Worm (Caenorhabditis elegans) whole organism, L4/young adult: Measurements from ENCODE around the gene acc-4.

Source experiments
- W03F9.2 ChIP-seq: fragments of 150-350 bp; optimal IDR thresholded peaks from 2 replicates; lab custom pipeline; 2014; ENCODE audit warnings: missing biosample characterization, missing genetic modification characterization
- dao-5 ChIP-seq: sonication (generic microtip); optimal IDR thresholded peaks from 2 replicates; lab custom pipeline; 2016; ENCODE audit warnings: missing genotype, missing genetic modification characterization, moderate library complexity, missing compliant biosample characterization
- him-1 ChIP-seq: sonication (generic microtip); optimal IDR thresholded peaks from 2 replicates; lab custom pipeline; 2016; ENCODE audit warnings: missing genotype, missing genetic modification reagents, missing genetic modification characterization, missing compliant biosample characterization

DNA sequence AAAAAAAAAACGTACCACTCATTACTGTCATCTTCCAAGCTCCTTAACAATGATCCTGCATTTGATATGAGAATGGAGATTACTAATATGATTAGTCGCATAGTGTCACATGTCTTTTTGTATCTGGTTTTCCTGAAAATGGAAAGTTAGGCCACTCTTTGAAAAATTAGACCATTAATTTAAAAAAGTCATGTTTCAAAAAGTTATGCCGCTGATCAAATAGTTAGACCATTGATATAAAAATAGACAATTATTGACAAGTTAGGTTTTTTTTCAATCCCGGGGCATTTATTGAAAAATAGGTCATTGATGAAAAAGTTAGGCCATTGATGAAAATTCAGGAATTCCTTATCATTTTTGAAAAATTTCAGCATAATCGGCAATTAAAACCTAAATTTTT, at the start of gene acc-4:
- TF ChIP-seq him-1 (no peak), W03F9.2 (tag; lab: Kevin White, UChicago) (no peak), dao-5 (tag; lab: Kevin White, UChicago) (no peak)
